Worm (Caenorhabditis elegans): ENCODE measurements around the gene aco-1.
A peak's percentile ranks its signal among the peaks of the same experiment; 100 is the strongest.

aco-1 gene

DNA sequence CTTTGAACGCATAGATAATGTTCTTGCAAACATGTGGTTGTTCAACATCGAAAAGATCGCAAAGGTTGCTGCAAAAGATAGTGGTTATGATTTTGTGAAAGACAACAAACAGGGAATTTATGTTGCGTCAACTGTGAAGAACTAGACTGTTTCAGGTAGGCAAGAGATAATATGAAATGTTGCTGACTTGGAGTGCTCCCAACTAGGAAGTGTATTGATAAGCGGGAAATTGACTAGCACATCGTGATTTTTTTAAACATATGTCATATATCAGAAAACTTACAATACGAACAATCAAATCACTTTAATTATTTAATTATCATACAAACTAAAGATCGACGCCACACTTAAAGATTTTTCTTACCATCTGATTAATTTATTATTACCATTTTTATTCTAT, 16.4 kb upstream of the aco-1 start:
- TF ChIP-seq ham-2 (GFP tag; optimal IDR thresholded peaks at IDR 0.05) (no peak), nhr-76 (tag; optimal IDR thresholded peaks at IDR 0.05) (no peak), drap-1 (GFP tag; optimal IDR thresholded peaks at IDR 0.05) (no peak), sem-2 (GFP tag; optimal IDR thresholded peaks at IDR 0.05) (no peak), lsy-2 (tag; optimal IDR thresholded peaks at IDR 0.05) (no peak), unc-120 (tag; optimal IDR thresholded peaks at IDR 0.05; ENCODE audit: poor library complexity, severe bottlenecking) (no peak), mab-5 (tag; optimal IDR thresholded peaks at IDR 0.05) (no peak)

DNA sequence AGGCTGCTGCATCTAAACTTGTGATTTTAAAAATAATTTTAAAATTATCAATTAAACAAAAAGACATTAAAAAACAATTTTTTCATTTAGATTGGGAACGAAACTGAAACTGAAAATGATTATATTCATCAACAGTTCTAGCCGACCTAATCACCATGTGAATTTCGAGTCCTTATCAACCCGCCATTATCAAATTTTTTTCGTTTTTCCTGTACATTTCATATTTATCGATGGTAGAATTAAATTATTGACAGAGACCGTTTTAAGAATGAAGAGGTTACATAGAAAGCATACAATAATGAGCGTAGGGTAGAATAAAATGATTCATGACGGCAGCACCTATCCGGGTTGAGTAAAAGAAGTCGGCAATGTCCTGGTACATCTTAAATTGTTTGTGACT, 15.4 kb upstream of the aco-1 start, which contains the start of gene asm-2:
Gene asm-2 (minus strand): TSS at position 12 of the 400 bp plus-strand sequence.
- TF ChIP-seq sem-2 (GFP tag; optimal IDR thresholded peaks at IDR 0.05), result no peak
- no peak for TF ChIP-seq nhr-76 (tag; optimal IDR thresholded peaks at IDR 0.05)
- TF ChIP-seq nhr-28 (tag; optimal IDR thresholded peaks at IDR 0.05), result no peak
- TF ChIP-seq nhr-237 (tag; optimal IDR thresholded peaks at IDR 0.05), result no peak
- TF ChIP-seq nhr-12 (tag; optimal IDR thresholded peaks at IDR 0.05), result no peak
- TF ChIP-seq unc-62 (GFP tag; optimal IDR thresholded peaks at IDR 0.05), result no peak
- no peak for TF ChIP-seq flh-1 (GFP tag; optimal IDR thresholded peaks at IDR 0.05)

DNA sequence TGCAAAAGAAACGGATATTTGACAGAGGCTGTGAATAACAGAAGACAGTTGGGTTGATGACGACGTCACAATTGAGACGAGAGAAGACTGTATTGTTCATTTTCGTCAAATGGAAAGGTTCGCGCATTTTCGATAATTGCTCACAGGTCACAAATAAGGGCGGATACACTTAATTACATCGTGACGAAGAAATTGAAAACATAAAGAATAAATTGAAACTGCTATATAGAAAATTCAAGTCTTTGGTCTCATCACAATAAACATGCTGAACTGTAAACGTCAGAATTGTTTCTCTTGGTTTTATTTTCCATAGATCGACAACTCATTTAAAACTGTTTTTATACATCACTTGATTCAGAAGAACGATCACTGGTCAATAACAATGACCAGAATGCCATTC, 12.8 kb upstream of the aco-1 start, which contains the start of gene ZK455.5:
Gene ZK455.5 (minus strand): TSS at position 101 of the 400 bp plus-strand sequence.
- TF ChIP-seq blmp-1 (tag; optimal IDR thresholded peaks at IDR 0.05) (no peak), ces-1 (GFP tag; optimal IDR thresholded peaks at IDR 0.05) (no peak), ceh-83 (GFP tag; optimal IDR thresholded peaks at IDR 0.05) (no peak)

ce11 chrX:11328710-11329109, 11.0 kb upstream of the aco-1 start:
- TF ChIP-seq elt-1 (tag; optimal IDR thresholded peaks at IDR 0.05; ENCODE audit: borderline replicate concordance, insufficient read depth), result no peak
- TF ChIP-seq ztf-11 (tag; optimal IDR thresholded peaks at IDR 0.05), result no peak
- no peak for TF ChIP-seq unc-120 (tag; optimal IDR thresholded peaks at IDR 0.05; ENCODE audit: poor library complexity, severe bottlenecking)
- TF ChIP-seq bed-3 (GFP tag; optimal IDR thresholded peaks at IDR 0.05), result no peak
- TF ChIP-seq ces-1 (GFP tag; optimal IDR thresholded peaks at IDR 0.05), result peak; percentile 90

DNA sequence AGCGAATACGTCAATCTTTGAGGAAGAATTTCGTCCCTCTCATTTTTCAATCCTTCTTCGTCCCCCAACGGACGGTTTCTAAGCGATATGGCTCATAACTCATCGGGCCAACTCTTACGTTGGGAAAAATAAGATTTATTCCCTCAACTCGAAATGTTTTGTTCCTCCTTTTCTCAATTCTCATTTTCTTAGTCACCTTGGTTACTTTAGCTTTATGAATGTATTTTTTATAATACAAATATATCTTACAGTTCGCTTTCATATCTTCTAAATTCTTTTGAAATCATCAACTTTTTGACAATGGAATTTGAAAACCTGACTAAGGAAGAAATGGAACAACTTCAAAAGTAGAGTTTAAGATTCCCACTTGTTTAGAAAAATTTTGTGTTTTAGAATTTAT, 10.2 kb upstream of the aco-1 start, which contains the start of gene npr-9:
Gene npr-9 (plus strand): TSS at position 301 of the 400 bp plus-strand sequence.
- no peak for TF ChIP-seq elt-3 (tag; optimal IDR thresholded peaks at IDR 0.05)
- TF ChIP-seq mep-1 (tag; optimal IDR thresholded peaks at IDR 0.05), result no peak
- no peak for TF ChIP-seq nhr-237 (tag; optimal IDR thresholded peaks at IDR 0.05)
- no peak for TF ChIP-seq nhr-76 (tag; optimal IDR thresholded peaks at IDR 0.05)
- TF ChIP-seq ztf-11 (tag; optimal IDR thresholded peaks at IDR 0.05), result no peak
- TF ChIP-seq mab-5 (tag; optimal IDR thresholded peaks at IDR 0.05), result no peak
- TF ChIP-seq hlh-1 (tag; optimal IDR thresholded peaks at IDR 0.05), result no peak

DNA sequence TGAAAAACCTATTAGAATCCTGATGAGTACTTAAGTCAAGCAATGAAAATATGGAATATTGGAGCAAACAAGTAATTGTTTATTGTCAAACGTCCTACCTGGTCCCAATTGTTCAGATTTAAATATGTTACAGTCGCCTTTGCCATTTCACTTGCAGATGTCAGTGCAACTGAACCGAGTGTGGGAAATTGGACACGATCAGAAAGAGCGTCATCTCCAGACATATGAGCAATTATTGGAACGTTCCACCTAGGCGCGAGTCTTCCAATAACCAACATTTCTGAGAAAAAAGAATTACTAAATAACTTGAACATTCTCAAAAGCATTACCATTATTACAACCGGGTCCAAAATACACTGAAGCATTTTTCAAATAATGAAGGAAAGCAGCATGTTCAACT, 2.6 kb upstream of the aco-1 start:
- TF ChIP-seq lin-32 (GFP tag; optimal IDR thresholded peaks at IDR 0.05) (no peak), nhr-2 (tag; optimal IDR thresholded peaks at IDR 0.05) (no peak)

DNA sequence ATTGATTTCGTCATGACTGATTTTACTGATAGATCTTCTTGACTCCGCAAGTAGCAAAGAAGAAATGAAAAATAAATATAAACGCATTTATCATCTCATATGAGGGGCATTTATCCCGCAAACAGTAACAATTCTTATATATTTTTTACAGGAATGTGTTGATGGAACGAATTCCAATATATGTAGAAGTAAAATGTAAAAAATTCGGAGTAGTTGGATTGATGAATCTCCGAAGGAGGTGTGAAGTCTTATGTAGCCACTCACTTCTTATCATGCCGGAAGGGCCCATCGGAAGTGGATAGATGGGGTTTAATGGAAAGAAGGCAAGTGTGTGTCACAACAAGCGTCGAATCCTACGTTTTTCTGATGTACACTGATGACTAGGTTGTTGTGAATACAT, 1.9 kb upstream of the aco-1 start, which contains the start of gene gcy-9:
Gene gcy-9 (minus strand): TSS at position 101 of the 400 bp plus-strand sequence.
- TF ChIP-seq ztf-11 (tag; optimal IDR thresholded peaks at IDR 0.05), result no peak
- no peak for TF ChIP-seq cnd-1 (tag; optimal IDR thresholded peaks at IDR 0.05)

DNA sequence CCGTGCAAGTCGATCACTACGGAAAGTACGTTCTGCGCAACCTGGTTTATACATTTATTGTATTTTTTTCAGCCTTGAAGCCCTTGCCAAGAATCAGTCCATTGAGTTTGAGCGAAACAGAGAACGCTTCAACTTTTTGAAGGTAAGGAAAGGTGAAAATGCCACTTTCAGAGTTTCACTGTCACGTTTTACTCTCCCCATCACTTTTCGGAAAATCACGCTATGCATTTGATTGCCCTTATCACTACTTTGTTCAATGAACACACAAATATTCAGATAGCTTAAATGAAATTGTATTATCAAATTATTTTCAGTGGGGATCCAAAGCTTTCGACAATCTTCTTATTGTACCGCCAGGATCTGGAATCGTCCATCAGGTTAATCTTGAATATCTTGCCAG, 804 bp downstream of the aco-1 start:
- no peak for TF ChIP-seq unc-62 (GFP tag; optimal IDR thresholded peaks at IDR 0.05)
- TF ChIP-seq ceh-43 (GFP tag; optimal IDR thresholded peaks at IDR 0.05), result no peak
- TF ChIP-seq elt-1 (tag; optimal IDR thresholded peaks at IDR 0.05; ENCODE audit: borderline replicate concordance, insufficient read depth), result no peak
- TF ChIP-seq snpc-4 (tag; optimal IDR thresholded peaks at IDR 0.05), result no peak
- TF ChIP-seq nhr-76 (tag; optimal IDR thresholded peaks at IDR 0.05), result no peak
- TF ChIP-seq ceh-83 (GFP tag; optimal IDR thresholded peaks at IDR 0.05), result no peak
- no peak for TF ChIP-seq drap-1 (GFP tag; optimal IDR thresholded peaks at IDR 0.05)
- no peak for TF ChIP-seq flh-1 (GFP tag; optimal IDR thresholded peaks at IDR 0.05)
- no peak for TF ChIP-seq lin-32 (GFP tag; optimal IDR thresholded peaks at IDR 0.05)
- TF ChIP-seq lsy-2 (tag; optimal IDR thresholded peaks at IDR 0.05), result no peak
- TF ChIP-seq ztf-11 (tag; optimal IDR thresholded peaks at IDR 0.05), result no peak
